Fruit fly (Drosophila melanogaster): ENCODE results near the gene CG9016.

The CG9016 gene

DNA sequence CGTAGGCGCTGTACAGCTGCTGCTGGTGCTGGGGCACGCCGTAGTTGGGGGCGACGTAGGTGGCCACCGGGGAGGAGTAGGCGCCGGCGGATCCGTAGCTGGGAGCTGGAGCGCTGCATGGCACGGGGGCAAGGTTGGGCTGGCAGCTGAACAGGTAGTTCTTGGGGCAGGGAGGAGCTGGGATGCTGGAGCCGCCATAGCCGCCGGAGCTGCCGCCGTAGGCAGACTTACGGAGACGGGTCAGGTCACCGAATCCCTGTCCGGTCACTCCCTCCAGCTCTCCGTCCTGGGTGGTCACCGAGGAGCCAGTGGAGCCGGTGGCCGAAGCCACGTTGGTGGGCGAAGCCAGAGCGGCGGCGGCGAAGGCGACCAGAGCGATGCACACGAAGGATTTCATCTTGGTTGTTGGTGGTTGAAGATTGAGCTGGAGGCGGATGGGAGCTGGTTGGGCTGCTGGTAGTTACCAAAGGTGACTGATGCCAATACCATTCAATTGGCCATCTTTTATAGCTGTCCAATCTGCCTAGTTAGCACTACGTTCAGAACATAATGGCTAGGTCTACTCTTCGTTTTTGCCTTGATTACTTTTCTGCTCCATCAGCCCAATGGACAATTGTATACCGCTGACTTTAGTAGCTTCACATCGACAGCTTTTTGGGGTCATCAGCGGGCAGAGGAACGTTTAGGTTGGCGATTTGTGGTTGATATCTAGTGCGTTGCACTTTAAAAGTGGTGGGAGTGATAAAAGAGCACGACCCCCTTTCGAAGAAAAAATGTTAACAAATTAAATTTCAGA is 36.6 kb upstream of the CG9016 start, which contains the start of gene Vm26Aa:
TSS of gene Vm26Aa (minus strand) at position 478 of the 796 bp plus-strand sequence.
- TF ChIP-seq CG14655 (GFP tag; optimal IDR thresholded peaks at IDR 0.05) (no peak), rn (GFP tag; IDR thresholded peaks at IDR 0.05) (no peak), EcR (GFP tag; optimal IDR thresholded peaks at IDR 0.05) (no peak), Snoo (tag; optimal IDR thresholded peaks at IDR 0.05) (no peak), CG32121 (GFP tag; IDR thresholded peaks at IDR 0.05) (no peak), D1 (tag; optimal IDR thresholded peaks at IDR 0.05) (no peak)

DNA sequence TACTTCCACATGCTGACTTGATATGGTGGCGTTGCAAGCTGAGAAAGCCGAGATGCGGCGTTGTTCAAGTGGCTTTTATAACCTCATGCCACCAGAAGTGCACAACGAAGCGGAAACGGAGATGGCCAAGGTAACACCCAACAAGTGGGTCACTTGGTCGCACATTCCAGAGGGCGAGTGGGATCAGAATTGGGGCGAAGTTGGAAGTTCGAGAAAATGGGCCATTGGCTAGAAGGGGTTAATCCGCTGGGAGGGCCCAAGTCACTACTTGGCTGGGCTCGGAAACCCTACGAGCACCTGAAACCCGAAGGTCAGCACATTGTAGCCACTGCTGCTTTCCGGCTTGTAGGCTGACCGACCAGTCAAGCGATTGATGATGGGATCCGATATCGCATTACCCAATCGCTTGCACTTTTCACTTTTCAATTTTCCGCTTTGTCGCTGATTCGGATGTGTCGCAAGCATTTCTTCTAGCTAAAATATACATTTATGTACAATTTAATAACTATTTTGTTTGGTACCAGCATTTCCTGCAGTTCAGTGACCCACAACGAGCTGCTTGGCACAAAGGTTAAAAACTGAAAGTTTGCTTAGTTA is 35.2 kb upstream of the CG9016 start, which contains the start of gene Vm26Ac:
TSS of gene Vm26Ac (minus strand) at position 51 of the 597 bp plus-strand sequence.
- no peak for TF ChIP-seq CG17806 (tag; optimal IDR thresholded peaks at IDR 0.05)
- TF ChIP-seq CG32121 (GFP tag; IDR thresholded peaks at IDR 0.05), result no peak
- no peak for TF ChIP-seq CG14655 (GFP tag; optimal IDR thresholded peaks at IDR 0.05)
- no peak for TF ChIP-seq CG12605 (GFP tag; IDR thresholded peaks at IDR 0.05)
- TF ChIP-seq Ets98B (GFP tag; IDR thresholded peaks at IDR 0.05), result no peak
- no peak for TF ChIP-seq Pif1B (GFP tag; optimal IDR thresholded peaks at IDR 0.05)
- no peak for TF ChIP-seq CG8159 (tag; optimal IDR thresholded peaks at IDR 0.05)
- no peak for TF ChIP-seq fd96Ca (GFP tag; IDR thresholded peaks at IDR 0.05)
- TF ChIP-seq CG34367 (tag; optimal IDR thresholded peaks at IDR 0.05), result no peak
- TF ChIP-seq D1 (tag; optimal IDR thresholded peaks at IDR 0.05), result no peak
- no peak for TF ChIP-seq gl (tag; optimal IDR thresholded peaks at IDR 0.05)
- TF ChIP-seq CG4496 (GFP tag; IDR thresholded peaks at IDR 0.05), result no peak
- TF ChIP-seq CG13204 (GFP tag; optimal IDR thresholded peaks at IDR 0.05), result no peak
- no peak for TF ChIP-seq CG8301 (tag; optimal IDR thresholded peaks at IDR 0.05)
- no peak for TF ChIP-seq CG10348 (GFP tag; IDR thresholded peaks at IDR 0.05)
- TF ChIP-seq CG9948 (tag; optimal IDR thresholded peaks at IDR 0.05), result no peak
- TF ChIP-seq Pif1A (GFP tag; optimal IDR thresholded peaks at IDR 0.05), result no peak

DNA sequence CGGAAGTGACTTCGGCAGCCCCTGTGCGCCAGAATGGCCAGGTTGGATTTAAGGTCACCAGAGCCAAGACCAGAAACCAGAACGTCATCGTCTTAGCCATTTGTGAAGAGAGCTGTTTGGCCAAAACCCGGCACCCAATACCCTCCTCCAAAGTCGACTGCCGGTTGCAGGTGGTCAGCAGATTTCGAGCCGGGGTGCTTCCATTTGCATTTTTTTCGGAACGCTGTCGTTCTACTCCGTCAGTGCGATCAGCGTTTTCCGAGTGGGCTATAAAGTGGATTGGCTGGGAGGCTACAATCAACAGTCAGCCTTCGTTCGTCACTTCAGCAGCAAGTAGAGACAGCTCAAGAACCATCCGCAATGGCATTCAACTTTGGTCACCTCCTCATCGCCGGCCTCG is 33.3 kb upstream of the CG9016 start, which contains the start of the genes CG13998 and Vm26Ab:
TSS of gene CG13998 (minus strand) at position 114 of the 400 bp plus-strand sequence.
TSS of gene Vm26Ab (plus strand) at position 299 of the 400 bp plus-strand sequence.
- TF ChIP-seq CG4496 (GFP tag; IDR thresholded peaks at IDR 0.05) (no peak), D1 (tag; optimal IDR thresholded peaks at IDR 0.05) (no peak), rn (GFP tag; IDR thresholded peaks at IDR 0.05) (no peak), CG32121 (GFP tag; IDR thresholded peaks at IDR 0.05) (no peak), Ets98B (GFP tag; IDR thresholded peaks at IDR 0.05) (no peak), CG10348 (GFP tag; IDR thresholded peaks at IDR 0.05) (no peak), CG17806 (tag; optimal IDR thresholded peaks at IDR 0.05) (no peak), CG15710 (tag; optimal IDR thresholded peaks at IDR 0.05) (no peak), EcR (GFP tag; optimal IDR thresholded peaks at IDR 0.05) (no peak), CG13204 (GFP tag; optimal IDR thresholded peaks at IDR 0.05) (no peak), CG14655 (GFP tag; optimal IDR thresholded peaks at IDR 0.05) (no peak), CG8159 (tag; optimal IDR thresholded peaks at IDR 0.05) (no peak), gl (tag; optimal IDR thresholded peaks at IDR 0.05) (no peak), CG8301 (tag; optimal IDR thresholded peaks at IDR 0.05) (no peak), Snoo (tag; optimal IDR thresholded peaks at IDR 0.05) (no peak), CG12605 (GFP tag; IDR thresholded peaks at IDR 0.05) (no peak)

DNA sequence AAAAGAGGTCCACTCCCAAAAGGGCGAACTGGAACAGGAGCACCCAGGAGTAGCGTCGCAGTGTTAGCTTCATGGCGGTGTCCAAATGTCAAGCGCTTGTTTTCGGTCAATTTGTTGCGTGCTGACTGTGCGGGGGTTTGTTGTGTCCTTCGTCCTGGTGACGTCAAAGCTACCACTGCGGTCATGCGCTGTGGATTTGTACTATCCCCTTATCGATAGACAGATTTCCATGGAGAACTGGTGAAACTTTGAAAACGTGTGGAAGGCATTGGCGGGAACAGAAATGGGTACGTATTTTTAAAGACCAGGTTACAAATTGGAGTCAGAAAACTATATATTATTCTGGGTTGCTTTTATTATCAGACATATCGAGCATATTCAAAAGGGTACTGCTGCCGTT is 32.7 kb upstream of the CG9016 start, which contains the start of gene CG13999:
TSS of gene CG13999 (minus strand) at position 314 of the 400 bp plus-strand sequence.
- TF ChIP-seq CG10348 (GFP tag; IDR thresholded peaks at IDR 0.05) (no peak), CG13204 (GFP tag; optimal IDR thresholded peaks at IDR 0.05) (no peak)

DNA sequence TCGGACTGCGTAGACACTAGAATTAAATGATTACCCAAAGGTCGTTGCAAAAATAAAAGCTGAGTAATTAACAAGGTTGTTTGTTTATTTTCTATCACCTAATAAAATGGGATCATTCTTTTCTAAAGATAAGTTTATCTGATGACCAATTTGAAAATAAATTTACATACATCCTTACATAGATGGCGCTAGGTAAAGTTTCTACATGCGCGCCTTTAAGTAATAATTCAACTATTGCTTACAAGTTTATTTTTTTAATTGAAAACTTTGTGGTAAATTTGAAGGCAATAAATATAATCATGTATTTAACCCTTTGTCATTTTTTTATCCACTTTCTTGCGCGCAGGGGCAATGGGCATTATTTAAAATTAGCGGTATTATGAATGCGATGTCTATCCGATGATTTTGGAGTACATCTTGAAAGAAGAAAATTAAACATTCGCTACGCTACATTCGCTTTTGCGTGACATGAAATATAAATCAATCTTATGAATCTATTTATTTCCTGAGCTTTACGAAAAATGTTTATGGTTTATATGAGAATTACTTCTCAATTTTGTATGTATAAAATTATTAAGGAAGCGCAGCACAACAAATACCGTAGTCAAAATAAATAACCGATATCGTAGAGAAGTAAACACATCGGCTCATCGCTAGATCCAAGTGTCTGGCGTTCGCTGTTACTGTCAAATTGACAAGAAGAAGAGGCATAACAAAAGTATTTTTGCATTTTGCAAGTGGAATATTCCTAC is 25.5 kb upstream of the CG9016 start, which contains the start of gene CG9044:
TSS of gene CG9044 (plus strand) at position 676 of the 752 bp plus-strand sequence.
- 0 out of 2 replicates have a peak, but pooled peaks have one; percentile 40 for TF ChIP-seq CG32121 (GFP tag; IDR thresholded peaks at IDR 0.05)
- no peak for TF ChIP-seq CG13204 (GFP tag; optimal IDR thresholded peaks at IDR 0.05)
- TF ChIP-seq CG15710 (tag; optimal IDR thresholded peaks at IDR 0.05), result peak; percentile 16
- peak; percentile 15; the same call in 1 of the 2 replicates for TF ChIP-seq rn (GFP tag; IDR thresholded peaks at IDR 0.05)

DNA sequence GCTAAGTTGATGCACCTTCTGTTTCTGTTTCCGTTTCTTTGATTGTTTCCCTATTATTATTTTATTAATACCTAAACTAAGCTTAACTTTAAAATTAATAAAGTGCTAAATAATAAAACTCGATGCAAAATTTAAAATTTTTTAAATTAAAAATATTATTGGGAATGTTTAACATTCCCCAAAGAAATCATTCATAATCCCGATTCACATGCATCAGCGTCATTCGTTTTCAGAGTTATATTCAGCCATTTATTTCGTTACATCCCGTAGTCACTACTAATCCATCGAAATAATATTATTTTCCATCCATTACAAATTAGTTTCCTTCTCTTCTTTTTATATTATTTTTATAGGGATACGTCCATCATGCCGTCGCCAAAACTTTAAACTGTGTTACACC is 24.1 kb upstream of the CG9016 start:
- TF ChIP-seq CG13204 (GFP tag; optimal IDR thresholded peaks at IDR 0.05) (no peak), Pif1A (GFP tag; optimal IDR thresholded peaks at IDR 0.05) (no peak), CG9948 (tag; optimal IDR thresholded peaks at IDR 0.05) (no peak)
